Worm (Caenorhabditis elegans) whole organism, midembryonic: ENCODE data around the gene hlb-1.

Experiments used
- cog-1 ChIP-seq: sonication (generic microtip); optimal IDR thresholded peaks from 2 replicates; lab custom pipeline; 2016; ENCODE audit warnings: missing genetic modification characterization, missing compliant biosample characterization
- flt-1 ChIP-seq: fragments of 200-800 bp; sonication (Bioruptor generic); IDR thresholded peaks from 2 replicates; pipeline ENCODE4 v1.3.6; 2022; ENCODE audit warnings: missing genetic modification characterization, missing compliant biosample characterization

DNA sequence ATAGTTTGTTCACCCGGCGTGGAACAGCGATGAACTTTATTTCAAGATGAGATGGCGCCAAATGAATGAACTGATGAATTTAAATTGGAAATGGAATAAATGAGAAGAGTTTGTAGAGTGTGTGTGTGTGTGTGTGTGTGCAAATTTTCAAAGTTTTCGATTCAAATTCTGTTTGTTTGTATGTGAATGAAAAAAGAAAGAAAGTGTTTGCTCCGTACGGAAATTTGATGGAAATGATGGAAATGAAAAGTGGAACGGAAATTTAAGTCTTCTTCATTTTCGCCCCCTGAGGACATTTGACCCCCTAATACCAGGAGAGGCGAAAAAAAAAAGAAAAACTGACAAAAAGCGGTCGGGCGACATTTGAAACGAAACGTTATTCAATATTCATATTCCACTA is 4.5 kb downstream of the hlb-1 start:
- TF ChIP-seq cog-1 (tag; lab: Kevin White, UChicago) (no peak), flt-1 (GFP tag; lab: Robert Waterston, UW) (no peak)
